Fruit fly (Drosophila melanogaster) whole organism, embryonic: ENCODE measurements around the gene Mf.
A peak's percentile ranks its signal among the peaks of the same experiment; 100 is the strongest.

Experiments
- ATbp ChIP-seq: fragments of 200-800 bp; sonication (Bioruptor generic); optimal IDR thresholded peaks from 2 replicates; lab custom pipeline; 2017; ENCODE audit warnings: missing biosample characterization, mild to moderate bottlenecking, missing genetic modification characterization, missing genetic modification reagents
- Bdp1 ChIP-seq: fragments of 200-800 bp; sonication (Bioruptor generic); optimal IDR thresholded peaks from 3 replicates; lab custom pipeline; 2016; ENCODE audit warnings: missing biosample characterization, missing genetic modification characterization
- CG10147 ChIP-seq: fragments of 200-800 bp; sonication (Bioruptor generic); optimal IDR thresholded peaks from 2 replicates; lab custom pipeline; 2019; ENCODE audit warnings: missing biosample characterization, mild to moderate bottlenecking, missing genetic modification characterization, moderate library complexity
- CG10543 ChIP-seq: fragments of 200-800 bp; sonication (Bioruptor generic); optimal IDR thresholded peaks from 3 replicates; lab custom pipeline; 2017; ENCODE audit warnings: missing biosample characterization, mild to moderate bottlenecking, missing genetic modification characterization, moderate library complexity
- CG11093 ChIP-seq: fragments of 200-800 bp; sonication (Bioruptor generic); IDR thresholded peaks from 3 replicates; pipeline ENCODE4 v1.3.6; 2022; ENCODE audit warnings: missing biosample characterization, missing genetic modification characterization
- CG11398 ChIP-seq: fragments of 200-800 bp; sonication (Bioruptor generic); optimal IDR thresholded peaks from 2 replicates; lab custom pipeline; 2016; ENCODE audit warnings: missing biosample characterization, missing genetic modification characterization
- CG11696 ChIP-seq: fragments of 200-800 bp; sonication (Bioruptor generic); IDR thresholded peaks from 2 replicates; pipeline ENCODE4 v1.3.6; 2022; ENCODE audit warnings: missing biosample characterization, missing genetic modification characterization
- CG12391 ChIP-seq: fragments of 200-800 bp; sonication (Bioruptor generic); optimal IDR thresholded peaks from 3 replicates; lab custom pipeline; 2018; ENCODE audit warnings: missing biosample characterization, mild to moderate bottlenecking, missing genetic modification characterization, moderate library complexity
- CG12769 ChIP-seq: fragments of 200-800 bp; sonication (Bioruptor generic); optimal IDR thresholded peaks from 2 replicates; lab custom pipeline; 2019; ENCODE audit warnings: missing biosample characterization, mild to moderate bottlenecking, missing genetic modification characterization, moderate library complexity
- CG14441 ChIP-seq: fragments of 200-800 bp; sonication (Bioruptor generic); IDR thresholded peaks from 2 replicates; pipeline ENCODE4 v1.3.6; 2022; ENCODE audit warnings: missing biosample characterization, missing genetic modification characterization
- CG16779 ChIP-seq: fragments of 200-800 bp; sonication (Bioruptor generic); IDR thresholded peaks from 2 replicates; pipeline ENCODE4 v1.3.6; 2022; ENCODE audit warnings: missing biosample characterization, missing genetic modification characterization
- CG16815 ChIP-seq: fragments of 200-800 bp; sonication (Bioruptor generic); optimal IDR thresholded peaks from 3 replicates; lab custom pipeline; 2017; ENCODE audit warnings: missing biosample characterization, mild to moderate bottlenecking, missing genetic modification characterization
- CG1792 ChIP-seq: fragments of 200-800 bp; sonication (Bioruptor generic); optimal IDR thresholded peaks from 2 replicates; lab custom pipeline; 2016; ENCODE audit warnings: missing biosample characterization, missing genetic modification characterization
- CG3847 ChIP-seq: fragments of 200-800 bp; sonication (Bioruptor generic); IDR thresholded peaks from 2 replicates; pipeline ENCODE4 v1.3.6; 2022; ENCODE audit warnings: missing biosample characterization, missing genetic modification characterization
- CG6254 ChIP-seq: fragments of 200-800 bp; sonication (Bioruptor generic); optimal IDR thresholded peaks from 3 replicates; lab custom pipeline; 2017; ENCODE audit warnings: mild to moderate bottlenecking, missing biosample characterization, missing genetic modification reagents, missing genetic modification characterization
- CG6813 ChIP-seq: fragments of 200-800 bp; sonication (Bioruptor generic); optimal IDR thresholded peaks from 2 replicates; lab custom pipeline; 2017; ENCODE audit warnings: missing biosample characterization, missing genetic modification characterization, mild to moderate bottlenecking, moderate library complexity, missing genetic modification reagents
- CG7372 ChIP-seq: fragments of 200-800 bp; sonication (Bioruptor generic); IDR thresholded peaks from 2 replicates; pipeline ENCODE4 v1.3.6; 2022; ENCODE audit warnings: missing biosample characterization, missing genetic modification characterization
- CG7556 ChIP-seq: fragments of 200-800 bp; sonication (Bioruptor generic); optimal IDR thresholded peaks from 2 replicates; lab custom pipeline; 2017; ENCODE audit warnings: missing biosample characterization, mild to moderate bottlenecking, missing genetic modification characterization
- CG9932 ChIP-seq: fragments of 200-800 bp; sonication (Bioruptor generic); IDR thresholded peaks from 2 replicates; pipeline ENCODE4 v1.3.6; 2022; ENCODE audit warnings: missing biosample characterization, missing genetic modification characterization
- CHES-1-like ChIP-seq: fragments of 200-800 bp; sonication (Bioruptor generic); optimal IDR thresholded peaks from 2 replicates; lab custom pipeline; 2016; ENCODE audit warnings: missing biosample characterization, missing genetic modification characterization
- Camta ChIP-seq: fragments of 200-800 bp; sonication (Bioruptor generic); optimal IDR thresholded peaks from 2 replicates; lab custom pipeline; 2016; ENCODE audit warnings: missing biosample characterization, missing genetic modification characterization
- D ChIP-seq, 2 experiments: fragments of 200-800 bp in 1 of 2; fragments of >200 bp in 1 of 2; sonication (Bioruptor generic) in 1 of 2; optimal IDR thresholded peaks; 2 replicates in 1 of 2; 3 replicates in 1 of 2; lab custom pipeline; 2017; ENCODE audit warnings: mild to moderate bottlenecking in 1 of 2, missing biosample characterization in 1 of 2, missing genetic modification characterization in 1 of 2, missing genetic modification reagents in 1 of 2
- D19B ChIP-seq: fragments of 200-800 bp; sonication (Bioruptor generic); optimal IDR thresholded peaks from 2 replicates; lab custom pipeline; 2017; ENCODE audit warnings: missing biosample characterization, mild to moderate bottlenecking, missing genetic modification characterization
- Elba2 ChIP-seq: fragments of 200-800 bp; sonication (Bioruptor generic); optimal IDR thresholded peaks from 3 replicates; lab custom pipeline; 2016; ENCODE audit warnings: missing biosample characterization, missing genetic modification characterization
- Ets65A ChIP-seq: fragments of 200-800 bp; sonication (Bioruptor generic); peaks from one replicate; lab custom pipeline; 2016; ENCODE audit warnings: missing biosample characterization, missing genetic modification characterization
- Max ChIP-seq: fragments of 200-800 bp; sonication (Bioruptor generic); optimal IDR thresholded peaks from 2 replicates; lab custom pipeline; 2016; ENCODE audit warnings: missing biosample characterization, mild to moderate bottlenecking, missing genetic modification characterization
- Mes4 ChIP-seq: fragments of 200-800 bp; sonication (Bioruptor generic); optimal IDR thresholded peaks from 2 replicates; lab custom pipeline; 2016; ENCODE audit warnings: missing biosample characterization, missing genetic modification characterization
- Pdp1 ChIP-seq, 2 experiments: fragments of 200-800 bp; sonication (Bioruptor generic); optimal IDR thresholded peaks; 3 replicates each; lab custom pipeline; 2016; ENCODE audit warnings: missing biosample characterization in 2 of 2, missing genetic modification characterization in 2 of 2, mild to moderate bottlenecking in 1 of 2, moderate library complexity in 1 of 2
- Ptx1 ChIP-seq: fragments of 200-800 bp; sonication (Bioruptor generic); IDR thresholded peaks from 2 replicates; pipeline ENCODE4 v1.3.6; 2022; ENCODE audit warnings: missing biosample characterization, missing genetic modification characterization
- Sry-β ChIP-seq: fragments of 200-800 bp; sonication (Bioruptor generic); optimal IDR thresholded peaks from 2 replicates; lab custom pipeline; 2018; ENCODE audit warnings: missing biosample characterization, mild to moderate bottlenecking, missing genetic modification characterization, moderate library complexity
- dysf ChIP-seq: fragments of 200-800 bp; sonication (Bioruptor generic); IDR thresholded peaks from 3 replicates; pipeline ENCODE4 v1.3.6; 2022; ENCODE audit warnings: missing biosample characterization, missing genetic modification characterization
- grau ChIP-seq: fragments of 200-800 bp; optimal IDR thresholded peaks from 3 replicates; lab custom pipeline; 2019; ENCODE audit warnings: missing biosample characterization, mild to moderate bottlenecking, missing genetic modification characterization, moderate library complexity
- hkb ChIP-seq, 2 experiments: fragments of 200-800 bp in 1 of 2; fragments of >200 bp in 1 of 2; sonication (Bioruptor generic) in 1 of 2; IDR thresholded peaks in 1 of 2; optimal IDR thresholded peaks in 1 of 2; 2 replicates each; pipeline versions ENCODE4 v1.3.6 to Lab custom; 2017 to 2022; ENCODE audit warnings: missing biosample characterization in 1 of 2, missing genetic modification characterization in 1 of 2
- lmd ChIP-seq: fragments of 200-800 bp; sonication (Bioruptor generic); IDR thresholded peaks from 2 replicates; pipeline ENCODE4 v1.3.6; 2022; ENCODE audit warnings: missing biosample characterization, missing genetic modification characterization
- luna ChIP-seq: fragments of 200-800 bp; sonication (Bioruptor generic); optimal IDR thresholded peaks from 2 replicates; lab custom pipeline; 2016; ENCODE audit warnings: missing biosample characterization, missing genetic modification characterization
- mam ChIP-seq: fragments of 200-800 bp; sonication (Bioruptor generic); optimal IDR thresholded peaks from 3 replicates; lab custom pipeline; 2016; ENCODE audit warnings: missing biosample characterization, missing genetic modification characterization
- mirr ChIP-seq: fragments of 200-800 bp; sonication (Bioruptor generic); optimal IDR thresholded peaks from 3 replicates; lab custom pipeline; 2018; ENCODE audit warnings: missing biosample characterization, mild to moderate bottlenecking, missing genetic modification characterization
- peb ChIP-seq: fragments of 200-800 bp; sonication (Bioruptor generic); IDR thresholded peaks from 2 replicates; pipeline ENCODE4 v1.3.6; 2022; ENCODE audit warnings: missing biosample characterization, missing genetic modification characterization
- sd ChIP-seq: fragments of 200-800 bp; sonication (Bioruptor generic); optimal IDR thresholded peaks from 3 replicates; lab custom pipeline; 2018; ENCODE audit warnings: missing biosample characterization, mild to moderate bottlenecking, missing genetic modification characterization, moderate library complexity
- sisA ChIP-seq: fragments of 200-800 bp; sonication (Bioruptor generic); IDR thresholded peaks from 2 replicates; pipeline ENCODE4 v1.3.6; 2022; ENCODE audit warnings: missing biosample characterization, missing genetic modification characterization
- so ChIP-seq: fragments of 200-800 bp; sonication (Bioruptor generic); IDR thresholded peaks from 3 replicates; pipeline ENCODE4 v1.3.6; 2022; ENCODE audit warnings: missing biosample characterization, missing genetic modification characterization
- trh ChIP-seq: fragments of 200-800 bp; sonication (Bioruptor generic); optimal IDR thresholded peaks from 2 replicates; lab custom pipeline; 2016; ENCODE audit warnings: missing biosample characterization, missing genetic modification characterization
- unc-4 ChIP-seq: fragments of 200-800 bp; sonication (Bioruptor generic); IDR thresholded peaks from 2 replicates; pipeline ENCODE4 v1.3.6; 2022; ENCODE audit warnings: missing biosample characterization, missing genetic modification characterization; ENCODE audit not compliant: partially characterized antibody

Gene Mf

dm6 chr3R:15196134-15197034, 15.1 kb upstream of the Mf start, which contains the start of the genes Kpc1 and CG42542 (continued):
- TF ChIP-seq CHES-1-like (peak; percentile 55), Pdp1 (GFP tag; optimal IDR thresholded peaks at IDR 0.05; lab: Kevin White, UChicago) (peak; percentile 76 to 83)

DNA sequence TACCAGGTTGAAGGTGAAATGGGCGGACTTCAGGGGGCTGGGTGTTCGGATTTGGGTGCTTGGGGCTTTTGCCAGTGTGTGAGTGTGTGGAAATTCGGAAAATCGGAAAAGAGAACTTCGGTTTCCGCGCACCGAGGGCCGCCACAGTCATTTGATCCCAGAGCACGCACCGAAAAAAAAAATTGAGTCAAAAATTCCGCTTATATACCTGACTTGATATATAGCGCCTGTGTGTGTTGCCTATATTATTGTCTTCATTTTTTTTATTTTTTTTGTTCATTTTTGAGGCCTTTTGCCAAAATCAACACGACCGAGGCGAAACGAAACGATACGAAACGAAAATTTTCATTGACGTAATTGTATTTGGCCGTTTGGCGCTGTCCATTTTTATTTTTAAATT, 4.1 kb downstream of the Mf start:
- TF ChIP-seq Sry-β (no peak), CG10543 (GFP tag; lab: Kevin White, UChicago) (peak; percentile 72), so (GFP tag; lab: Robert Waterston, UW) (peak; percentile 76; the same call in 2 of the 3 replicates), CG1792 (GFP tag; lab: Kevin White, UChicago) (no peak), sd (tag; lab: Kevin White, UChicago) (peak; percentile 9), Ets65A (GFP tag; lab: Kevin White, UChicago) (peak; percentile 16)
- TF ChIP-seq, all 482 proteins: peak for 4

dm6 chr3R:15149772-15150512, 31.4 kb downstream of the Mf start, which contains the start of gene Gyc88E:
Gene Gyc88E, plus strand, starts transcription at chr3R:15150375.
- TF ChIP-seq Mes4 (GFP tag; lab: Kevin White, UChicago) (no peak), peb (GFP tag; lab: Robert Waterston, UW) (no peak), CG11093 (GFP tag; lab: Robert Waterston, UW) (0 out of 3 replicates have a peak, but pooled peaks have one; percentile 30), hkb (optimal IDR thresholded peaks at IDR 0.05; lab: Kevin White, UChicago) (no peak), hkb (GFP tag; IDR thresholded peaks at IDR 0.05; lab: Robert Waterston, UW) (peak; percentile 63), unc-4 (GFP tag; lab: Robert Waterston, UW) (no peak), lmd (peak; percentile 69), Bdp1 (GFP tag; lab: Kevin White, UChicago) (no peak), CG10147 (no peak), CG6813 (no peak), Camta (GFP tag; lab: Kevin White, UChicago) (no peak), sisA (GFP tag; lab: Robert Waterston, UW) (0 out of 2 replicates have a peak, but pooled peaks have one; percentile 15), CG11696 (GFP tag; lab: Robert Waterston, UW) (peak; percentile 62), CG7372 (GFP tag; lab: Robert Waterston, UW) (peak; percentile 54), mirr (GFP tag; lab: Kevin White, UChicago) (no peak), mam (GFP tag; lab: Kevin White, UChicago) (no peak), CG7556 (peak; percentile 49), Ptx1 (GFP tag; lab: Robert Waterston, UW) (peak; percentile 77), Elba2 (GFP tag; lab: Kevin White, UChicago) (no peak), CG6254 (GFP tag; lab: Kevin White, UChicago) (no peak), ATbp (GFP tag; lab: Kevin White, UChicago) (no peak), grau (tag; lab: Kevin White, UChicago) (no peak), dysf (GFP tag; lab: Robert Waterston, UW) (peak; percentile 67), CG12769 (tag; lab: Kevin White, UChicago) (no peak), CG12391 (tag; lab: Kevin White, UChicago) (no peak), CG3847 (GFP tag; lab: Robert Waterston, UW) (no peak; the same call in 1 of the 2 replicates), D19B (GFP tag; lab: Kevin White, UChicago) (peak; percentile 78), luna (GFP tag; lab: Kevin White, UChicago) (no peak), CG11398 (no peak), CG16815 (no peak), CG9932 (GFP tag; lab: Robert Waterston, UW) (peak; percentile 30; the same call in 1 of the 2 replicates), CG14441 (GFP tag; lab: Robert Waterston, UW) (peak; percentile 76), D (optimal IDR thresholded peaks at IDR 0.05; lab: Kevin White, UChicago) (no peak), D (GFP tag; optimal IDR thresholded peaks at IDR 0.05; lab: Kevin White, UChicago) (no peak), CG16779 (no peak), Max (GFP tag; lab: Kevin White, UChicago) (no peak), trh (GFP tag; lab: Kevin White, UChicago) (no peak)
